Worm (Caenorhabditis elegans) whole organism, L3 larva: Measurements from ENCODE around the gene srx-45.

Experiments used
- pha-4 ChIP-seq: fragments of 150-350 bp; optimal IDR thresholded peaks from 2 replicates; lab custom pipeline; 2014; ENCODE audit warnings: missing biosample characterization, missing genetic modification reagents, missing genetic modification characterization
- snpc-4 ChIP-seq: fragments of 150-350 bp; optimal IDR thresholded peaks from 2 replicates; lab custom pipeline; 2014; ENCODE audit warnings: missing biosample characterization, missing genetic modification characterization

ce11 chrIII:9329790-9330366 lies 23.4 kb upstream of the srx-45 start, which contains the start of gene ttr-5:
- no peak for TF ChIP-seq pha-4 (tag; lab: Kevin White, UChicago)
- TF ChIP-seq snpc-4 (tag; lab: Kevin White, UChicago) = no peak
